Fruit fly (Drosophila melanogaster) whole organism, pupa: ENCODE data around the gene CG31922.
A peak's percentile ranks its signal among the peaks of the same experiment; 100 is the strongest.

Source experiments
- CG10348 ChIP-seq: fragments of 200-800 bp; sonication (Bioruptor generic); IDR thresholded peaks from 2 replicates; pipeline ENCODE4 v1.3.6; 2022; ENCODE audit warnings: missing biosample characterization, missing genetic modification characterization
- CG12605 ChIP-seq: fragments of 200-800 bp; sonication (Bioruptor generic); IDR thresholded peaks from 2 replicates; pipeline ENCODE4 v1.3.6; 2022; ENCODE audit warnings: missing biosample characterization, missing genetic modification characterization
- CG13204 ChIP-seq: fragments of 200-800 bp; sonication (Bioruptor generic); optimal IDR thresholded peaks from 2 replicates; lab custom pipeline; 2018; ENCODE audit warnings: missing biosample characterization, mild to moderate bottlenecking, missing genetic modification characterization, moderate library complexity
- CG14655 ChIP-seq: fragments of 200-800 bp; sonication (Bioruptor generic); optimal IDR thresholded peaks from 3 replicates; lab custom pipeline; 2017; ENCODE audit warnings: mild to moderate bottlenecking, missing biosample characterization, missing genetic modification reagents, missing genetic modification characterization
- CG15710 ChIP-seq: fragments of 200-800 bp; sonication (Bioruptor generic); optimal IDR thresholded peaks from 2 replicates; lab custom pipeline; 2018; ENCODE audit warnings: missing biosample characterization, mild to moderate bottlenecking, missing genetic modification characterization, moderate library complexity
- CG17806 ChIP-seq: fragments of 200-800 bp; sonication (Bioruptor generic); optimal IDR thresholded peaks from 2 replicates; lab custom pipeline; 2018; ENCODE audit warnings: missing biosample characterization, mild to moderate bottlenecking, missing genetic modification characterization, moderate library complexity
- CG32121 ChIP-seq: fragments of 200-800 bp; sonication (Bioruptor generic); IDR thresholded peaks from 2 replicates; pipeline ENCODE4 v1.3.6; 2022; ENCODE audit warnings: missing biosample characterization, missing genetic modification characterization
- CG34367 ChIP-seq: fragments of 200-800 bp; sonication (Bioruptor generic); optimal IDR thresholded peaks from 2 replicates; lab custom pipeline; 2018; ENCODE audit warnings: missing biosample characterization, mild to moderate bottlenecking, missing genetic modification characterization
- CG4496 ChIP-seq: fragments of 200-800 bp; sonication (Bioruptor generic); IDR thresholded peaks from 3 replicates; pipeline ENCODE4 v1.3.6; 2022; ENCODE audit warnings: missing biosample characterization, missing genetic modification characterization
- CG8159 ChIP-seq: fragments of 200-800 bp; sonication (Bioruptor generic); optimal IDR thresholded peaks from 3 replicates; lab custom pipeline; 2018; ENCODE audit warnings: missing biosample characterization, mild to moderate bottlenecking, missing genetic modification characterization, moderate library complexity
- CG8301 ChIP-seq: fragments of 200-800 bp; sonication (Bioruptor generic); optimal IDR thresholded peaks from 2 replicates; lab custom pipeline; 2018; ENCODE audit warnings: missing biosample characterization, mild to moderate bottlenecking, missing genetic modification characterization
- CG9948 ChIP-seq: fragments of 200-800 bp; sonication (Bioruptor generic); optimal IDR thresholded peaks from 2 replicates; lab custom pipeline; 2018; ENCODE audit warnings: missing biosample characterization, mild to moderate bottlenecking, missing genetic modification characterization, moderate library complexity
- D1 ChIP-seq: fragments of 200-800 bp; sonication (Bioruptor generic); optimal IDR thresholded peaks from 2 replicates; lab custom pipeline; 2018; ENCODE audit warnings: missing biosample characterization, mild to moderate bottlenecking, missing genetic modification characterization, moderate library complexity
- EcR ChIP-seq: fragments of 200-800 bp; sonication (Bioruptor generic); optimal IDR thresholded peaks from 3 replicates; lab custom pipeline; 2019; ENCODE audit warnings: missing biosample characterization, missing genetic modification characterization, mild to moderate bottlenecking, moderate library complexity, missing genetic modification reagents
- Ets98B ChIP-seq: fragments of 200-800 bp; sonication (Bioruptor generic); IDR thresholded peaks from 2 replicates; pipeline ENCODE4 v1.3.6; 2022; ENCODE audit warnings: missing biosample characterization, missing genetic modification characterization
- Pif1A ChIP-seq: fragments of 200-800 bp; sonication (Bioruptor generic); optimal IDR thresholded peaks from 3 replicates; lab custom pipeline; 2016; ENCODE audit warnings: missing biosample characterization, missing genetic modification characterization
- Pif1B ChIP-seq: fragments of 200-800 bp; sonication (Bioruptor generic); optimal IDR thresholded peaks from 3 replicates; lab custom pipeline; 2016; ENCODE audit warnings: missing biosample characterization, missing genetic modification characterization
- Snoo ChIP-seq: fragments of 200-800 bp; sonication (Bioruptor generic); optimal IDR thresholded peaks from 3 replicates; lab custom pipeline; 2017; ENCODE audit warnings: missing biosample characterization, mild to moderate bottlenecking, missing genetic modification characterization, inconsistent platforms
- fd96Ca ChIP-seq: fragments of 200-800 bp; sonication (Bioruptor generic); IDR thresholded peaks from 3 replicates; pipeline ENCODE4 v1.3.6; 2022; ENCODE audit warnings: missing biosample characterization, missing genetic modification characterization
- gl ChIP-seq: fragments of 200-800 bp; sonication (Bioruptor generic); optimal IDR thresholded peaks from 2 replicates; lab custom pipeline; 2018; ENCODE audit warnings: missing biosample characterization, mild to moderate bottlenecking, missing genetic modification characterization
- rn ChIP-seq: fragments of 200-800 bp; sonication (Bioruptor generic); IDR thresholded peaks from 2 replicates; pipeline ENCODE4 v1.3.6; 2022; ENCODE audit warnings: missing biosample characterization, missing genetic modification characterization

CG31922 gene

dm6 chr2L:1166326-1166725 lies 3.7 kb upstream of the CG31922 start, which contains the start of gene CG14341:
TSS of gene CG14341 (plus strand) at chr2L:1166506.
- TF ChIP-seq CG8159 (tag; lab: Kevin White, UChicago) (no peak), CG10348 (GFP tag; lab: Robert Waterston, UW) (no peak), Pif1A (GFP tag; lab: Kevin White, UChicago) (no peak), CG4496 (GFP tag; lab: Robert Waterston, UW) (no peak), Snoo (tag; lab: Kevin White, UChicago) (no peak), CG9948 (tag; lab: Kevin White, UChicago) (no peak), gl (tag; lab: Kevin White, UChicago) (no peak), CG32121 (GFP tag; lab: Robert Waterston, UW) (no peak), D1 (tag; lab: Kevin White, UChicago) (no peak)
- TF ChIP-seq, all 21 proteins: peak for 0

dm6 chr2L:1172704-1173107 lies 2.7 kb downstream of the CG31922 start, which contains the start of the genes Charon and CG4887:
TSS of gene Charon (minus strand) at chr2L:1172805.
TSS of gene CG4887 (plus strand) at chr2L:1173009.
- TF ChIP-seq CG4496 (GFP tag; lab: Robert Waterston, UW) (peak; percentile 74), fd96Ca (GFP tag; lab: Robert Waterston, UW) (peak; percentile 26; the same call in 1 of the 3 replicates), Snoo (tag; lab: Kevin White, UChicago) (peak; percentile 70), EcR (GFP tag; lab: Kevin White, UChicago) (peak; percentile 84), rn (peak; percentile 49; the same call in 1 of the 2 replicates), Ets98B (peak; percentile 55), CG12605 (no peak), CG8159 (tag; lab: Kevin White, UChicago) (peak; percentile 73), D1 (tag; lab: Kevin White, UChicago) (no peak), CG15710 (tag; lab: Kevin White, UChicago) (peak; percentile 80), gl (tag; lab: Kevin White, UChicago) (no peak), CG32121 (GFP tag; lab: Robert Waterston, UW) (0 out of 2 replicates have a peak, but pooled peaks have one; percentile 16), CG13204 (no peak), CG8301 (tag; lab: Kevin White, UChicago) (no peak), CG17806 (peak; percentile 63), Pif1A (GFP tag; lab: Kevin White, UChicago) (no peak), CG9948 (tag; lab: Kevin White, UChicago) (peak; percentile 59)

dm6 chr2L:1177522-1177921 lies 7.5 kb downstream of the CG31922 start, which contains the start of gene CG4896:
TSS of gene CG4896 (plus strand) at chr2L:1177690.
- peak; percentile 21 for TF ChIP-seq CG15710 (tag; lab: Kevin White, UChicago)
- peak; percentile 48 for TF ChIP-seq Ets98B
- no peak for TF ChIP-seq CG17806
- TF ChIP-seq CG13204: no peak
- TF ChIP-seq CG4496 (GFP tag; lab: Robert Waterston, UW): peak; percentile 68
- peak; percentile 14 for TF ChIP-seq gl (tag; lab: Kevin White, UChicago)
- no peak for TF ChIP-seq CG14655 (GFP tag; lab: Kevin White, UChicago)

DNA sequence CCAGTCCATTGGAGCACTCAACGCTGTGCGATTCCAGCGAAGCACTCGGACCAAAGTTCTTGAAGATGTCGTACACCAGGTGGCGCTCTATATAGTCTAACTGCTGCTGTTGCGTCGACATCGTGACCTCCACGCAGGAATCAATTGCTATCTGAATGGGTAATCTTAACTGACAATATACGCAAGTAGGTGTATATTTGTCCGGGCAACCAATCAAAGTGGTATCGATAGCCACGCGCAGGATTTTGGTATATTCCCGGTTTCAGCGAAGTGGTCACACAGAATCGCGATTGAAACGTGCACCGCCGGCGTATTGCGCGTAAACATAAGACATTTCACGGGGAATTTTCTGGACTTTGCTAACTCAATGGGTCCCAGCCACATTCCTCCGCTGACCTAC lies 13.8 kb downstream of the CG31922 start, which contains the start of the genes CG5126 and Tgt:
CG5126 (minus strand) TSS at position 222 of the 400 bp plus-strand sequence.
Tgt (plus strand) TSS at position 267 of the 400 bp plus-strand sequence.
- peak; percentile 37 for TF ChIP-seq EcR (GFP tag; lab: Kevin White, UChicago)
- no peak for TF ChIP-seq CG13204
- 0 out of 2 replicates have a peak, but pooled peaks have one; percentile 12 for TF ChIP-seq CG32121 (GFP tag; lab: Robert Waterston, UW)
- TF ChIP-seq, all 21 proteins: peak for 2

DNA sequence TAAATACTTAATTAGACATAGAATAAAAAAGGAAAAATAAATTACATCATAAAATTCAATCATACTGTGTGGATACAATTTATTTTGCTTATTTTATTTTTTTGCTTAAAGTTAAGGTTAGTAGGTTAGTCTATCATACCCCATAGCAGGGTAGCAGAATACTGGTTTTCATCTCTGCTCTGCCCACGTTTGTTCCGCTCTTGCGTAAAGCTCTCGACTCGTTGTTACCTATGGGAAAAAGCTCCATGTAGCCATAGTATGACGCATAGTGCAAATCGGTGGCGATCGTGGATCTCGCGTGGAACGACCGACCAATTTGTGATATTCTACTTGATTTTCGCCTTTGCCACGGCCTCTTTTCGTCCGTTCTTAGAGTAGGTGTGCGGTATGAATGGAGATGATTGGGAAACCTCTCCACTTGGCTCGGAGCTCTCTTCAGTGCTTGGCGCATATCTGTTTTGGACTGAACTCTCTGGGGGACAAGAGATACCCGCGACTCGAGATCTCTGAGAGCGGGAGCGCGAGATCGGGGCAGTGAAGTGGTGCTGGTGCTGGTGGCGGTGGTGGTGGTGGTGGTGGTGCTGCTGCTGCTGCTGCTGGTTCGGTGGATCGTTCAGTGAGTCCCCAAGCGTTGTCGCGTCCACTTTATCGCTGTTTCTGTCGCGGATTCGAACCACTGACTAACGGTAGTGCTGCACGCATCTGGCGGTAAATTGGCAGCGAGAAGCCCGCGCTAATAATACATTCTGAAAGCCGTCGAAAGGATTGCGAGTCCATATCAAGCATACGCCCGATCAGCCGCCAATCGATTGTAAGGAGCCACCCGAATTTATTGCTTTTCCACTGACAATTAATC lies 15.9 kb downstream of the CG31922 start, which contains the start of gene CG5001:
CG5001 (plus strand) TSS at position 116 of the 856 bp plus-strand sequence.
- no peak for TF ChIP-seq Pif1A (GFP tag; lab: Kevin White, UChicago)
- TF ChIP-seq CG8159 (tag; lab: Kevin White, UChicago): peak; percentile 83
- peak; percentile 83 for TF ChIP-seq CG17806
- no peak for TF ChIP-seq Pif1B (GFP tag; lab: Kevin White, UChicago)
- TF ChIP-seq fd96Ca (GFP tag; lab: Robert Waterston, UW): peak; percentile 60; the same call in 1 of the 3 replicates
- TF ChIP-seq CG10348 (GFP tag; lab: Robert Waterston, UW): no peak
- peak; percentile 72 for TF ChIP-seq EcR (GFP tag; lab: Kevin White, UChicago)
- peak; percentile 32 for TF ChIP-seq gl (tag; lab: Kevin White, UChicago)
- no peak for TF ChIP-seq CG13204
- peak; percentile 84 for TF ChIP-seq CG8301 (tag; lab: Kevin White, UChicago)
- peak; percentile 57 for TF ChIP-seq CG34367 (tag; lab: Kevin White, UChicago)
- peak; percentile 92 for TF ChIP-seq CG4496 (GFP tag; lab: Robert Waterston, UW)
- TF ChIP-seq CG14655 (GFP tag; lab: Kevin White, UChicago): no peak
- peak; percentile 91 for TF ChIP-seq Ets98B
- peak; percentile 64 for TF ChIP-seq Snoo (tag; lab: Kevin White, UChicago)
- no peak for TF ChIP-seq D1 (tag; lab: Kevin White, UChicago)
- peak; percentile 74 for TF ChIP-seq CG15710 (tag; lab: Kevin White, UChicago)
- TF ChIP-seq CG12605: peak; percentile 84
- peak; percentile 73 for TF ChIP-seq CG9948 (tag; lab: Kevin White, UChicago)
- TF ChIP-seq CG32121 (GFP tag; lab: Robert Waterston, UW): peak; percentile 87
- no peak for TF ChIP-seq rn
